Worm (Caenorhabditis elegans): ENCODE results near the gene C05D2.8.
A peak's percentile ranks its signal among the peaks of the same experiment; 100 is the strongest.

C05D2.8 gene

ce11 chrIII:5621236-5621635, 11.1 kb upstream of the C05D2.8 start (continued):
- TF ChIP-seq zag-1 (tag; optimal IDR thresholded peaks at IDR 0.05) (no peak), sea-2 (GFP tag; optimal IDR thresholded peaks at IDR 0.05) (no peak), egl-5 (tag; optimal IDR thresholded peaks at IDR 0.05) (peak; percentile 62)

DNA sequence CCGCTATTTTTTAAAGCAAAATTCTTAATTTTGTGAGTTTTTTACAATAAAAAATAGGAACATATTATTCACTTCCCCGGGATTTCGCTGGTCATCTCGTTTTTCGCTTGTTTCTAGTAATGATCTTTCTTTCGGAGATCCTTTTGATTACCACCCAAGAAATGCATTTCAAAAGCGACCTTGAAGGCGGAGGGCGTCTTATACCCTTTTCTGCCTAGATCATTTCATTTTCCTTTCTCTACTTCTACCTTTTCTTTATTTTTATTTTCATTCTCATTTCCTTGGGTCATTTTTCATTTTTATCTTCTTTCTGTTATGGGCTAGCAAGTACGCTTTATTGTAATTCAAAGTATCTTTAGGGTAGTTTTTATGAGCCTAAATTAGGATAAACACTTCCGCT, 10.0 kb upstream of the C05D2.8 start:
- TF ChIP-seq skn-1 (tag; optimal IDR thresholded peaks at IDR 0.05) = no peak
- no peak for TF ChIP-seq mml-1 (tag; optimal IDR thresholded peaks at IDR 0.05)
- no peak for TF ChIP-seq egl-27 (tag; optimal IDR thresholded peaks at IDR 0.05)
- peak; percentile 11 for TF ChIP-seq nhr-25 (tag; optimal IDR thresholded peaks at IDR 0.05)

- TF ChIP-seq fkh-2 (tag; optimal IDR thresholded peaks at IDR 0.05) (no peak), ZK546.5 (tag; optimal IDR thresholded peaks at IDR 0.05) (no peak), nfya-1 (tag; optimal IDR thresholded peaks at IDR 0.05; ENCODE audit: insufficient read depth) (peak; percentile 56), aly-2 (tag; optimal IDR thresholded peaks at IDR 0.05) (no peak), ama-1 (optimal IDR thresholded peaks at IDR 0.05) (no peak)
Observed at ce11 chrIII:5615675-5616074, 5.5 kb upstream of the C05D2.8 start.

DNA sequence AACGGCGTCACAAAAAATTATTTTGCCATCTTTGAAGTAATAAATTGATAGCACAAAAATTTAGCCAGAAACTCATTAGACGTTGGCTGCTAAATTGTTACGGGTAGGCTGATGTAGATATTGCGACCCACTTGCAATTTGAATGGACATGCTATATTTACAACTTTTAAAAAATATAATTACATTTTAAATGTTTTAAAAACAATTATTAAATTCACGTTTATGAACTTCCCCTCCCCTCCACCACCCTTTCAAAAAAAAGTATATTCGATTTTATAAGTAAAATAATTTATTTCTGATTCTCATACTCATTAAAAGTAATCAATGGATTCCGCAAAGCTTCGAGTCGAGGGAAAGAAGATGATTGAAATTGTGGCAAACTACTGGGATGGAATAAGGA, 4.5 kb upstream of the C05D2.8 start, which contains the start of gene basl-1:
TSS of gene basl-1 (plus strand) at position 301 of the 400 bp plus-strand sequence.
- TF ChIP-seq ceh-9 (tag; optimal IDR thresholded peaks at IDR 0.05) = no peak
- no peak for TF ChIP-seq jun-1 (tag; optimal IDR thresholded peaks at IDR 0.05)
- no peak for TF ChIP-seq nhr-28 (tag; optimal IDR thresholded peaks at IDR 0.05)
- TF ChIP-seq nhr-11 (tag; optimal IDR thresholded peaks at IDR 0.05) = no peak
- TF ChIP-seq nfya-1 (tag; optimal IDR thresholded peaks at IDR 0.05; ENCODE audit: insufficient read depth) = no peak
- TF ChIP-seq lsy-12 (tag; optimal IDR thresholded peaks at IDR 0.05) = no peak
- no peak for TF ChIP-seq aly-2 (tag; optimal IDR thresholded peaks at IDR 0.05)
- TF ChIP-seq tbx-2 (tag; optimal IDR thresholded peaks at IDR 0.05) = no peak

DNA sequence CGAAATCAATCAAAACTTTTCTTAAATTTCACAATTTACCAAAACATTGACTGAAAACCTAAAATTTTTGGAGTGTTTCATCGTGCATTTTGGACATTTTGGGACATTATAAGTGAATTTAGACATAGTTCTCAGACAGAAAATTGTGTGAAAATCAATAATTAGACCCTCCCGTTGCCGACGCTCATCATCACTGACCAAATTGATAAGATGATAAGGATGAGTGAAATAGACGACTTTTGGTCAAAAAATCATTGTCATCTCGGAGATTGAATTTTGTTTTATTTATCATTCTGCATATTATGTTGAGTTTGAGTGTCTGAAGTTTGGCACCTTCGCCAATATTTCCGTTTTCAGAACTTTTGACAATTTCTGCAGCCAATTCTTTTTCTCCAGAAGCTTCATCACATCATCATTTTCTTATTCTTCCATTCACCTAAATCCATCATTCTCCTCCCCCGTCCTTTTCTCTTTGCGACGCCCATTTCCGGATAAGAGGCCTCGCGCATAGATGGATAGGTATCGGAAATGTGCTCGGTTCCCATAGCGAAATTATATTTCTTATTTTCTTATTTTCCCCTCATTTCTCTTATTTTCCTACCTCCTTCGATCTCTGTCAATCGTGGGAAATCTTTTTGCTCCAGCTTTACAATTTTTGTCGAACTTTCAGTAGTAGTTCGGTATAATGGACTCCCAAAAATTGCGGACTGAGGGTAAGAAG, 1.6 kb upstream of the C05D2.8 start, which contains the start of gene bas-1:
TSS of gene bas-1 (plus strand) at position 671 of the 721 bp plus-strand sequence.
- TF ChIP-seq ceh-9 (tag; optimal IDR thresholded peaks at IDR 0.05) = no peak
- TF ChIP-seq ama-1 (optimal IDR thresholded peaks at IDR 0.05) = no peak
- no peak for TF ChIP-seq nfya-1 (tag; optimal IDR thresholded peaks at IDR 0.05; ENCODE audit: insufficient read depth)
- TF ChIP-seq zag-1 (tag; optimal IDR thresholded peaks at IDR 0.05) = no peak
- no peak for TF ChIP-seq egl-5 (tag; optimal IDR thresholded peaks at IDR 0.05)
- TF ChIP-seq eor-1 (tag; optimal IDR thresholded peaks at IDR 0.05) = no peak
- TF ChIP-seq lin-39 (tag; optimal IDR thresholded peaks at IDR 0.05) = peak; percentile 6
- TF ChIP-seq fkh-2 (tag; optimal IDR thresholded peaks at IDR 0.05) = no peak
- TF ChIP-seq elt-2 (tag; optimal IDR thresholded peaks at IDR 0.05) = peak; percentile 34
- no peak for TF ChIP-seq daf-12 (tag; optimal IDR thresholded peaks at IDR 0.05)
- TF ChIP-seq elt-3 (tag; optimal IDR thresholded peaks at IDR 0.05) = no peak
- TF ChIP-seq fos-1 (tag; optimal IDR thresholded peaks at IDR 0.05) = no peak
- no peak for TF ChIP-seq nhr-25 (tag; optimal IDR thresholded peaks at IDR 0.05)
- peak; percentile 60 for TF ChIP-seq pqm-1 (tag; optimal IDR thresholded peaks at IDR 0.05)
- no peak for TF ChIP-seq unc-62 (GFP tag; optimal IDR thresholded peaks at IDR 0.05)
- no peak for TF ChIP-seq nhr-77 (tag; optimal IDR thresholded peaks at IDR 0.05)
- no peak for TF ChIP-seq lsy-12 (tag; optimal IDR thresholded peaks at IDR 0.05)

- no peak for TF ChIP-seq nhr-25 (tag; optimal IDR thresholded peaks at IDR 0.05)
Observed at ce11 chrIII:5604080-5604479, 6.1 kb downstream of the C05D2.8 start, which contains the start of gene xnd-1. xnd-1 (plus strand) TSS chrIII:5604460.

DNA sequence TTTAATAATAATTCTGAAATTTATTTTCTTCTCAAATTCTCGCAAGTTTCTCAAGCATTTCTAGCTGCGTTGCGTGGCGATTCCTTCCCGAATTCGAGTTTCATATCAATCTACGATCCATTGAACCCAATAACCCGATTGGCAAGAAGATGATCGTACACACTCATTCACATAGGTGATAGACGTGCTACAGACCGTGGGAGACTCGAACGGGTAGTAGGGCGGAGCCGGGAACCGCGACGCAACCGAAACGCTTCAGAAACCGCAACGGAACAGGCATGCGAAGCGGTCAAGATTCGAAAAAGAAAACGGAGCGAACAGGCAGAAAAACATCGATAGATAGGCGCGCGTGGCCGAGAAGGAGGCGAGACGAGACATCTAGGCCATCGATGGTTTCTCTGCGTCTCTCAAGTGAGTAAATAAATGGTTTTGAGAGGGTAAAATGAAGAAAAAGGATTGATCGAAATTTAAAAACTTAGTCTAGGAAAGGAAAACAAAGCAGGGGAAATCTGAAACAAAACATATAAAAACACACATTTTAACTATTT, 6.6 kb downstream of the C05D2.8 start, which contains the start of gene madf-11:
TSS of gene madf-11 (minus strand) at position 51 of the 548 bp plus-strand sequence.
- TF ChIP-seq egl-5 (tag; optimal IDR thresholded peaks at IDR 0.05) = peak; percentile 76
- TF ChIP-seq nhr-11 (tag; optimal IDR thresholded peaks at IDR 0.05) = no peak
- peak; percentile 60 for TF ChIP-seq nhr-43 (tag; optimal IDR thresholded peaks at IDR 0.05; ENCODE audit: poor library complexity, severe bottlenecking)
- no peak for TF ChIP-seq unc-62 (GFP tag; optimal IDR thresholded peaks at IDR 0.05)
- peak in 1 of 3 experiments; percentile 25 for TF ChIP-seq elt-3 (tag; optimal IDR thresholded peaks at IDR 0.05)
- peak; percentile 8 for TF ChIP-seq skn-1 (tag; optimal IDR thresholded peaks at IDR 0.05)
- peak; percentile 69 for TF ChIP-seq R02D3.7 (tag; optimal IDR thresholded peaks at IDR 0.05)
- no peak for TF ChIP-seq nhr-12 (tag; optimal IDR thresholded peaks at IDR 0.05)
- peak; percentile 39 for TF ChIP-seq elt-2 (tag; optimal IDR thresholded peaks at IDR 0.05)
- TF ChIP-seq hmg-11 (tag; optimal IDR thresholded peaks at IDR 0.05) = no peak
- no peak for TF ChIP-seq fkh-2 (tag; optimal IDR thresholded peaks at IDR 0.05)
- TF ChIP-seq ztf-4 (tag; optimal IDR thresholded peaks at IDR 0.05) = no peak
- TF ChIP-seq ama-1 (optimal IDR thresholded peaks at IDR 0.05) = no peak
- TF ChIP-seq ceh-82 (tag; optimal IDR thresholded peaks at IDR 0.05) = peak; percentile 5
- TF ChIP-seq sea-2 (GFP tag; optimal IDR thresholded peaks at IDR 0.05) = no peak
- TF ChIP-seq pha-4 (tag; optimal IDR thresholded peaks at IDR 0.05) = peak; percentile 93
- no peak for TF ChIP-seq aly-2 (tag; optimal IDR thresholded peaks at IDR 0.05)
- peak; percentile 74 for TF ChIP-seq nhr-25 (tag; optimal IDR thresholded peaks at IDR 0.05)
- TF ChIP-seq nhr-67 (tag; optimal IDR thresholded peaks at IDR 0.05) = no peak
- no peak for TF ChIP-seq ZK546.5 (tag; optimal IDR thresholded peaks at IDR 0.05)
- peak; percentile 80 for TF ChIP-seq nfya-1 (tag; optimal IDR thresholded peaks at IDR 0.05; ENCODE audit: insufficient read depth)
- TF ChIP-seq lin-39 (tag; optimal IDR thresholded peaks at IDR 0.05) = peak; percentile 75
- TF ChIP-seq nhr-23 (tag; optimal IDR thresholded peaks at IDR 0.05) = peak; percentile 75
